Worm (Caenorhabditis elegans) whole organism, late embryonic: ENCODE measurements around the gene ZK686.1.

ENCODE experiments used
- C38D4.7 ChIP-seq: fragments of 200-800 bp; sonication (Bioruptor generic); optimal IDR thresholded peaks from 2 replicates; lab custom pipeline; 2018; ENCODE audit warnings: mild to moderate bottlenecking, missing genetic modification characterization, moderate library complexity, missing compliant biosample characterization
- ama-1 ChIP-seq: fragments of 150-350 bp; optimal IDR thresholded peaks from 2 replicates; lab custom pipeline; 2014
- ceh-24 ChIP-seq: sonication (generic microtip); optimal IDR thresholded peaks from 2 replicates; lab custom pipeline; 2016; ENCODE audit warnings: mild to moderate bottlenecking, missing genetic modification characterization, missing compliant biosample characterization
- ceh-30 ChIP-seq: fragments of 150-350 bp; optimal IDR thresholded peaks from 2 replicates; lab custom pipeline; 2014; ENCODE audit warnings: missing biosample characterization, missing genetic modification characterization
- ceh-34 ChIP-seq: sonication (generic microtip); optimal IDR thresholded peaks from 2 replicates; lab custom pipeline; 2016; ENCODE audit warnings: mild to moderate bottlenecking, missing genetic modification characterization, missing compliant biosample characterization
- dmd-4 ChIP-seq: sonication (generic microtip); optimal IDR thresholded peaks from 2 replicates; lab custom pipeline; 2016; ENCODE audit warnings: borderline replicate concordance, missing genetic modification characterization, missing compliant biosample characterization
- elt-2 ChIP-seq: sonication (generic microtip); optimal IDR thresholded peaks from 2 replicates; lab custom pipeline; 2016; ENCODE audit warnings: missing genetic modification reagents, missing genetic modification characterization, missing compliant biosample characterization
- elt-4 ChIP-seq: sonication (generic microtip); optimal IDR thresholded peaks from 2 replicates; lab custom pipeline; 2016; ENCODE audit warnings: missing genetic modification characterization, missing compliant biosample characterization
- ets-4 ChIP-seq: sonication (generic microtip); optimal IDR thresholded peaks from 2 replicates; lab custom pipeline; 2016; ENCODE audit warnings: missing genetic modification characterization, missing compliant biosample characterization
- eyg-1 ChIP-seq: sonication (generic microtip); optimal IDR thresholded peaks from 2 replicates; lab custom pipeline; 2016; ENCODE audit warnings: missing genotype, missing genetic modification characterization, missing compliant biosample characterization
- fkh-10 ChIP-seq: fragments of 150-350 bp; optimal IDR thresholded peaks from 2 replicates; lab custom pipeline; 2014; ENCODE audit warnings: missing biosample characterization, missing genetic modification reagents, missing genetic modification characterization
- hlh-15 ChIP-seq: sonication (generic microtip); optimal IDR thresholded peaks from 2 replicates; lab custom pipeline; 2016; ENCODE audit warnings: missing genetic modification characterization, missing compliant biosample characterization
- hlh-6 ChIP-seq: sonication (generic microtip); optimal IDR thresholded peaks from 2 replicates; lab custom pipeline; 2016; ENCODE audit warnings: missing genotype, missing genetic modification characterization, missing compliant biosample characterization
- lim-6 ChIP-seq: sonication (generic microtip); optimal IDR thresholded peaks from 2 replicates; lab custom pipeline; 2016; ENCODE audit warnings: missing genetic modification characterization, missing compliant biosample characterization
- lin-11 ChIP-seq: fragments of 200-800 bp; sonication (Bioruptor generic); optimal IDR thresholded peaks from 2 replicates; lab custom pipeline; 2018; ENCODE audit warnings: mild to moderate bottlenecking, missing genetic modification characterization, missing compliant biosample characterization
- nfya-1 ChIP-seq: sonication (generic microtip); optimal IDR thresholded peaks from 2 replicates; lab custom pipeline; 2017; ENCODE audit warnings: missing genetic modification characterization, mild to moderate bottlenecking, missing compliant biosample characterization, antibody characterized with exemption, moderate library complexity
- nhr-232 ChIP-seq: sonication (generic microtip); optimal IDR thresholded peaks from 2 replicates; lab custom pipeline; 2016; ENCODE audit warnings: missing genetic modification characterization, missing compliant biosample characterization
- pag-3 ChIP-seq: sonication (generic microtip); optimal IDR thresholded peaks from 2 replicates; lab custom pipeline; 2016; ENCODE audit warnings: missing compliant biosample characterization, missing genetic modification characterization, borderline replicate concordance
- pax-1 ChIP-seq: fragments of 150-350 bp; optimal IDR thresholded peaks from 2 replicates; lab custom pipeline; 2014; ENCODE audit warnings: missing biosample characterization, missing genetic modification characterization
- pha-4 ChIP-seq: fragments of 150-350 bp; optimal IDR thresholded peaks from 2 replicates; lab custom pipeline; 2018; ENCODE audit warnings: missing biosample characterization, missing genetic modification reagents, missing genetic modification characterization
- pqm-1 ChIP-seq: sonication (generic microtip); optimal IDR thresholded peaks from 2 replicates; lab custom pipeline; 2016; ENCODE audit warnings: missing genetic modification characterization, missing compliant biosample characterization
- rnt-1 ChIP-seq: sonication (generic microtip); optimal IDR thresholded peaks from 2 replicates; lab custom pipeline; 2016; ENCODE audit warnings: missing genetic modification characterization, missing compliant biosample characterization
- sdc-2 ChIP-seq: sonication (generic microtip); optimal IDR thresholded peaks from 2 replicates; lab custom pipeline; 2016; ENCODE audit warnings: missing genotype, missing genetic modification characterization, missing compliant biosample characterization
- sox-4 ChIP-seq: sonication (generic microtip); optimal IDR thresholded peaks from 2 replicates; lab custom pipeline; 2017; ENCODE audit warnings: mild to moderate bottlenecking, missing genetic modification characterization, inconsistent platforms, missing compliant biosample characterization
- syd-9 ChIP-seq: sonication (generic microtip); optimal IDR thresholded peaks from 2 replicates; lab custom pipeline; 2016; ENCODE audit warnings: mild to moderate bottlenecking, missing genetic modification characterization, moderate library complexity, missing compliant biosample characterization
- ttx-3 ChIP-seq: sonication (generic microtip); optimal IDR thresholded peaks from 2 replicates; lab custom pipeline; 2016; ENCODE audit warnings: missing genetic modification reagents, missing genetic modification characterization, missing compliant biosample characterization
- unc-55 ChIP-seq: sonication (generic microtip); optimal IDR thresholded peaks from 2 replicates; lab custom pipeline; 2017; ENCODE audit warnings: missing biosample characterization, missing genetic modification reagents, missing genetic modification characterization

ZK686.1 gene

DNA sequence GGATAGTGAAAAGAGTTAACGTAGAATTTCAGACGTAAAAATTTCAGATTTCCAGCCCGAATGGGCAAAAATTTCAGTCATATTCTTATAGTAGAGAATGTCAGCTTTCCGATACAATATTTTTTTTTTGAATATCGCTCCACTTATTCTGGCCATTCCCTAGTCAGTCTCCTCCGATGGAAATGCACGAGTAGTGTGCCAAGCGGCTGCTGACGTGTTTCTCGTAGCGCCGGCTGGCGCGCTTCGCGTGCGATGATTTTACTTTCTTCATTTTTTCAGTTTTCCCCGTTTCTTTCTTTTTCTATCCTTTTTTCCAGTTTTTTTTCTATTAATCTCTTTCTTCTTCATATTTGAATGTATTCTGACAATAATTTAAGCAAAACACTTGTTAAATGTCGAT is 1.9 kb upstream of the ZK686.1 start:
- peak; percentile 32 for TF ChIP-seq nfya-1 (tag; lab: Kevin White, UChicago)

- TF ChIP-seq ama-1 (lab: Kevin White, UChicago) (no peak), pax-1 (tag; lab: Kevin White, UChicago) (no peak), dmd-4 (no peak)
Observed at ce11 chrIII:7773791-7774190, 857 bp downstream of the ZK686.1 start.

- TF ChIP-seq ceh-34 = no peak
- no peak for TF ChIP-seq dmd-4
- TF ChIP-seq ama-1 (lab: Kevin White, UChicago) = no peak
- TF ChIP-seq elt-4 (tag; lab: Kevin White, UChicago) = no peak
- TF ChIP-seq pag-3 (tag; lab: Kevin White, UChicago) = no peak
- TF ChIP-seq unc-55 = no peak
- no peak for TF ChIP-seq nhr-232 (tag; lab: Kevin White, UChicago)
- no peak for TF ChIP-seq lim-6 (tag; lab: Kevin White, UChicago)
- TF ChIP-seq, all 69 proteins: peak for 0
Observed at ce11 chrIII:7775983-7776440, 3.1 kb downstream of the ZK686.1 start, which contains the start of gene bath-15. TSS of gene bath-15 (minus strand) at chrIII:7776033.

ce11 chrIII:7778530-7778929 is 5.6 kb downstream of the ZK686.1 start:
- TF ChIP-seq ttx-3 (tag; lab: Kevin White, UChicago) = no peak
- peak; percentile 47 for TF ChIP-seq unc-55
- no peak for TF ChIP-seq sdc-2 (tag; lab: Kevin White, UChicago)
- TF ChIP-seq nfya-1 (tag; lab: Kevin White, UChicago) = peak; percentile 81
- no peak for TF ChIP-seq pqm-1 (tag; lab: Kevin White, UChicago)
- TF ChIP-seq syd-9 (tag; lab: Kevin White, UChicago) = no peak
- TF ChIP-seq elt-4 (tag; lab: Kevin White, UChicago) = no peak
- TF ChIP-seq, all 69 proteins: peak for 2

- no peak for TF ChIP-seq fkh-10 (GFP tag; lab: Kevin White, UChicago)
Observed at ce11 chrIII:7779313-7779712, 6.4 kb downstream of the ZK686.1 start.

- TF ChIP-seq rnt-1 (tag; lab: Kevin White, UChicago) (peak; percentile 62), unc-55 (peak; percentile 70), hlh-15 (no peak)
Observed at ce11 chrIII:7780566-7781238, 7.8 kb downstream of the ZK686.1 start.

DNA sequence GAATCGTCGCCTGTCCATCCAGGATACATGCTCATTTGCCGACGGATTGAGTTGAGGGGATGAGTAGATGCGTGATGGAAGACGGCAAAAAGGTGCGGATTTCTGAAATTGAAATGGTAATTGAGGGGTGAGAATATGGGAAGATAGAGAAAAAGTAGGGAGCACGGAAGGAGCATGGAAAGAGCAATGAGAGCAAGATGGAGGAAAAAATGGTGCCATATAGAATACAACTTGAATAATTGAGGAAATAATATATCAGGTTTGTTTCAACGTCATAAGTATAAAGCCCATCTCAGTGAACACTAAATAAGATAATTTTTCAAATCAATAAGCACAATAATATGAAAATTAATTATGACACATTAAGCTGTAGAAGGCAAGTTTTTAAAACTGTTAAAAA is 10.4 kb downstream of the ZK686.1 start, which contains the start of gene mab-5:
TSS of gene mab-5 (minus strand) at position 101 of the 400 bp plus-strand sequence.
- TF ChIP-seq eyg-1 (tag; lab: Kevin White, UChicago) = no peak
- TF ChIP-seq ceh-30 (tag; lab: Kevin White, UChicago) = no peak
- TF ChIP-seq pha-4 (tag; lab: Kevin White, UChicago) = no peak
- no peak for TF ChIP-seq ets-4
- TF ChIP-seq rnt-1 (tag; lab: Kevin White, UChicago) = no peak
- no peak for TF ChIP-seq hlh-15
- no peak for TF ChIP-seq ttx-3 (tag; lab: Kevin White, UChicago)
- no peak for TF ChIP-seq pag-3 (tag; lab: Kevin White, UChicago)
- no peak for TF ChIP-seq hlh-6 (tag; lab: Kevin White, UChicago)
- no peak for TF ChIP-seq elt-2 (tag; lab: Kevin White, UChicago)
- no peak for TF ChIP-seq lin-11 (tag; lab: Kevin White, UChicago)
- no peak for TF ChIP-seq sox-4 (tag; lab: Kevin White, UChicago)
- no peak for TF ChIP-seq ceh-24 (tag; lab: Kevin White, UChicago)
- TF ChIP-seq C38D4.7 = no peak
